Fruit fly (Drosophila melanogaster) whole organism, prepupa: ENCODE results near the gene Rab19.

Source experiments
- Lpt ChIP-seq: fragments of 200-800 bp; sonication (Bioruptor generic); optimal IDR thresholded peaks from 3 replicates; lab custom pipeline; 2016; ENCODE audit warnings: missing biosample characterization, missing genetic modification characterization
- svp ChIP-seq: fragments of 200-800 bp; sonication (Bioruptor generic); peaks from one replicate; lab custom pipeline; 2016; ENCODE audit warnings: missing biosample characterization, missing genetic modification characterization

DNA sequence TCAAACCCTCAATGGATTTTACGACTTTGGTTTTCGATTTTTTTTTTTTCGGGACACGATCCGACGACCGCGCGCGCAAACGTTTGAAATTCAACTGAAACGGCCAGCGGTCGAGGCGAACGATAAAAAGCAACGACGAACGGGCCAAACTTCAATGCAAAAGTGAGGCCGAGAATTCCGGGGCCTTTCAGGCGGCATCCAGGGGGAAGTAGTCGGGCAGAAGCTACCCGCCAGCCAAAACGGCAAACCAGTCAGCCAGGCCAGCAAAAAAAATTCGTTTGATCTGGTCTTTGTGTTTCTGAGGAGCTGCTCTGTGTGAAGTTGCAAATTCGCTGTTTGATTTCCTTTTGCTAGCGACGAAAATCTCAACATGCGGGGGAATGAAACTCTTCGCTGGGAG is 1.6 kb upstream of the Rab19 start, which contains the start of gene CG7201:
- TF ChIP-seq Lpt = no peak
- no peak for TF ChIP-seq svp (GFP tag; lab: Kevin White, UChicago)
